Worm (Caenorhabditis elegans): ENCODE data around the gene cnnm-3.

- TF ChIP-seq pag-3 (tag; optimal IDR thresholded peaks at IDR 0.05; ENCODE audit: borderline replicate concordance) (no peak), unc-3 (GFP tag; conservative IDR thresholded peaks at IDR 0.05) (no peak), unc-3 (tag; optimal IDR thresholded peaks at IDR 0.05) (no peak)
Observed at ce11 chrX:3022330-3023088, 23.1 kb downstream of the cnnm-3 start.

Data from whole organism, late embryonic.